Worm (Caenorhabditis elegans): ENCODE data around the gene F36F12.1.
A peak's percentile ranks its signal among the peaks of the same experiment; 100 is the strongest.

The F36F12.1 gene

ce11 chrV:2067419-2067818 lies 35.6 kb downstream of the F36F12.1 start (continued):
- peak; percentile 72 for TF ChIP-seq madf-8 (GFP tag; conservative IDR thresholded peaks at IDR 0.05)
- no peak for TF ChIP-seq F52B5.7 (tag; optimal IDR thresholded peaks at IDR 0.05)
- TF ChIP-seq atf-7 (tag; optimal IDR thresholded peaks at IDR 0.05): no peak
- TF ChIP-seq zfh-2 (GFP tag; conservative IDR thresholded peaks at IDR 0.05): no peak
- no peak for TF ChIP-seq ceh-27 (GFP tag; optimal IDR thresholded peaks at IDR 0.05)
- TF ChIP-seq B0019.2 (GFP tag; conservative IDR thresholded peaks at IDR 0.05): peak; percentile 55; the same call in 1 of the 2 replicates
- TF ChIP-seq F33H1.4 (GFP tag; IDR thresholded peaks at IDR 0.05): peak; percentile 91
- TF ChIP-seq gei-17 (GFP tag; optimal IDR thresholded peaks at IDR 0.05): no peak
- TF ChIP-seq snpc-4 (GFP tag; optimal IDR thresholded peaks at IDR 0.05): peak; percentile 4
- TF ChIP-seq snpc-4 (tag; optimal IDR thresholded peaks at IDR 0.05): no peak
- TF ChIP-seq madf-6 (GFP tag; IDR thresholded peaks at IDR 0.05): peak; percentile 89
- no peak for TF ChIP-seq rec-8 (tag; optimal IDR thresholded peaks at IDR 0.05)
- TF ChIP-seq pbrm-1 (GFP tag; IDR thresholded peaks at IDR 0.05): peak; percentile 65
- no peak for TF ChIP-seq ZK185.1 (tag; optimal IDR thresholded peaks at IDR 0.05; ENCODE audit: poor library complexity, severe bottlenecking)
- TF ChIP-seq hmg-20 (GFP tag; IDR thresholded peaks at IDR 0.05): no peak
- peak; percentile 33 for TF ChIP-seq tlf-1 (GFP tag; optimal IDR thresholded peaks at IDR 0.05)
- peak in 1 of 2 experiments; percentile 63 for TF ChIP-seq let-607 (tag; optimal IDR thresholded peaks at IDR 0.05)
- TF ChIP-seq rcor-1 (GFP tag; IDR thresholded peaks at IDR 0.05): 0 out of 2 replicates have a peak, but pooled peaks have one; percentile 8
- no peak for TF ChIP-seq T07F8.4 (tag; optimal IDR thresholded peaks at IDR 0.05)
- TF ChIP-seq rpc-1 (optimal IDR thresholded peaks at IDR 0.05): no peak
- TF ChIP-seq rpc-1 (tag; optimal IDR thresholded peaks at IDR 0.05): no peak
- TF ChIP-seq athp-1 (tag; optimal IDR thresholded peaks at IDR 0.05): no peak

- TF ChIP-seq cebp-1 (GFP tag; IDR thresholded peaks at IDR 0.05) (no peak), cebp-1 (tag; optimal IDR thresholded peaks at IDR 0.05) (peak; percentile 15), ceh-58 (GFP tag; IDR thresholded peaks at IDR 0.05) (no peak), nhr-80 (tag; optimal IDR thresholded peaks at IDR 0.05) (peak; percentile 19), hmg-1.2 (GFP tag; IDR thresholded peaks at IDR 0.05) (peak; percentile 45; the same call in 1 of the 2 replicates)
Observed at ce11 chrV:2066780-2067179, 36.2 kb downstream of the F36F12.1 start, which contains the start of gene nhr-86. TSS of gene nhr-86 (minus strand) at chrV:2066850.

DNA sequence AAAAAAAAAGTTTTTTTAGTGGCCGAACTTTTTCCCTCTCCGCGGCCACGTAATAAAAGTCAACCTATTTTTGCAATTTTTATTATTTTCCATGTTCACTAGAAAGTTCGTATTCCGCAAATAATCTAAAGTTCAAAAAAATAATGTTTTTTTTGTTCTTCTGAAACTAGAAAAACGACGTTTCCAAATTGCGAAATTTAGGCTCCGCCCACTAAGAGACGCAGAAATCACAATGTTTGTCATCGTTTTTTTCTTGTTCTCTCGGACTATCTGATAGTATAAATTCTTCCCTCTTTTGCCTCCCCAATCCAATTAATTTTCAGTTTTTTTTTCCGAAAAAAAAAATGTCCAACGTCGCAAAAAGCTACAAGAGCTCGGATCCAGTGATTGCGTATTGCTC lies 45.7 kb downstream of the F36F12.1 start, which contains the start of gene comt-3:
Gene comt-3 (plus strand): TSS at position 214 of the 400 bp plus-strand sequence.
- TF ChIP-seq B0035.1 (tag; optimal IDR thresholded peaks at IDR 0.05): no peak
- no peak for TF ChIP-seq K12H6.12 (tag; optimal IDR thresholded peaks at IDR 0.05)
- no peak for TF ChIP-seq ztf-3 (GFP tag; optimal IDR thresholded peaks at IDR 0.05)
- TF ChIP-seq ekl-4 (GFP tag; IDR thresholded peaks at IDR 0.05): no peak
- TF ChIP-seq K11D2.4 (GFP tag; IDR thresholded peaks at IDR 0.05): no peak
- TF ChIP-seq madf-3 (GFP tag; IDR thresholded peaks at IDR 0.05): no peak
- TF ChIP-seq cebp-1 (GFP tag; IDR thresholded peaks at IDR 0.05): peak; percentile 79; the same call in 1 of the 2 replicates
- TF ChIP-seq cebp-1 (tag; optimal IDR thresholded peaks at IDR 0.05): peak; percentile 89
- TF ChIP-seq unc-62 (GFP tag; optimal IDR thresholded peaks at IDR 0.05): no peak
- TF ChIP-seq unc-130 (GFP tag; optimal IDR thresholded peaks at IDR 0.05): no peak
